Fruit fly (Drosophila melanogaster) whole organism, larva: ENCODE measurements around the gene mRpL2.
A peak's percentile ranks its signal among the peaks of the same experiment; 100 is the strongest.

Experiments
- noc ChIP-seq: fragments of 200-800 bp; sonication (Bioruptor generic); optimal IDR thresholded peaks from 3 replicates; lab custom pipeline; 2019; ENCODE audit warnings: missing biosample characterization, mild to moderate bottlenecking, missing genetic modification characterization, moderate library complexity

mRpL2 gene

dm6 chr3L:11120419-11120958 lies at the start of gene mRpL2, which contains the start of gene FoxK:
mRpL2 (plus strand) TSS chr3L:11120847.
FoxK (minus strand) TSS chr3L:11120783.
- TF ChIP-seq noc (tag; lab: Kevin White, UChicago) = peak; percentile 13

- no peak for TF ChIP-seq noc (tag; lab: Kevin White, UChicago)
Observed at dm6 chr3L:11071057-11071456, 49.6 kb upstream of the mRpL2 start.

dm6 chr3L:11074043-11074853 lies 46.4 kb upstream of the mRpL2 start, which contains the start of the genes Pfdn2 and Noc1:
Pfdn2 (minus strand) TSS chr3L:11074388.
Noc1 (plus strand) TSS chr3L:11074769.
- no peak for TF ChIP-seq noc (tag; lab: Kevin White, UChicago)

DNA sequence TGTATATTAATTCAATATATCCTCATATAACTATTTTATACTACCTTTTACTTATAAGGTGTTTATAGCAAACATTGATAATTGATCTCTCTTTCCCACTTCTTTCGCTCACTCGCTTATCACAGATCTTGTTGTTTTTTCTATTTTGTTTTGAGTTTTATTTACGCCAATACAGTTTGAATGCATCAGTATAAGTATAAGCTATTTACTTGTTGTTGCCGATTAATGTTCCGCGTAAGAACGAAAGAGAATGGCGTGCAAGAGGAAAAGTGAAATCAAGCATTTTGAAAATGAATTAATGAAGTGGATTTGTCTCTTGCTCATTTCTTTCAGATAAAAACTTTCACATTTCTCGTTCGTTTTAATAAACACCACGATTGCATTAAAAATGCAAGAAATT lies 37.0 kb upstream of the mRpL2 start:
- no peak for TF ChIP-seq noc (tag; lab: Kevin White, UChicago)

DNA sequence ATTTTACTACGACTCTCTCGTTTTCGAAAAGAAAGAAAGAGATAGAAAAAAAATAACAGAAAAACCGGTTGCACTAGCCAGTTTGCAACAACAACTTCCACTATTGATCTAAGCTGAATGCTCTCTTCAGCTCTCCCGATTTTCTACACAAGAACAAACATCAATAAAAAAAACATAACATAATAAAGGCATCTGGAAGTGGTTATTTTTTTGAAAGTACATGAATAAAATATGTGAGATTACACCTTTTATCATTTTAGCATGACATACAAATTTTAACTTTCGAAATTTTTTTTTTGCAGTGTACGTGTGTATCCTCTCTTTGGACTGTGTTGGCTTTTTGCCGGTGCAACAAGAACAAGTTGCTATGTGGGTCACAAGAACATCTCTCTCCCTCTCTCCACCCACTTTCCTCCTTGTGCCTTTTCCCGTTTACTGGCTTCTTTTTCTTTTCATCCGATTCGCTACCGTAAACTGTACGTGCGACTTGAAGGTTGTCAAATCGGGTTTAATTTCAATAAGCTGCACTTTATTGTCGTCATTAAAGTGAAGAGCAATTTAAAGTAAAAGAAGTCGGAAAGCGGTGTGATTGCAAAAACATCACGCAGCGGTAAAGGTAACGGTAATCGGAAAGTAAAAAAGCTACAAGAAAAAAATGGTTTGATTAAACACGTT lies 36.0 kb upstream of the mRpL2 start:
- peak; percentile 93 for TF ChIP-seq noc (tag; lab: Kevin White, UChicago)

- TF ChIP-seq noc (tag; lab: Kevin White, UChicago) = no peak
Observed at dm6 chr3L:11085810-11086209, 34.8 kb upstream of the mRpL2 start.

dm6 chr3L:11089805-11090440 lies 30.7 kb upstream of the mRpL2 start:
- peak; percentile 81 for TF ChIP-seq noc (tag; lab: Kevin White, UChicago)

dm6 chr3L:11091943-11092609 lies 28.6 kb upstream of the mRpL2 start:
- TF ChIP-seq noc (tag; lab: Kevin White, UChicago) = peak; percentile 1

DNA sequence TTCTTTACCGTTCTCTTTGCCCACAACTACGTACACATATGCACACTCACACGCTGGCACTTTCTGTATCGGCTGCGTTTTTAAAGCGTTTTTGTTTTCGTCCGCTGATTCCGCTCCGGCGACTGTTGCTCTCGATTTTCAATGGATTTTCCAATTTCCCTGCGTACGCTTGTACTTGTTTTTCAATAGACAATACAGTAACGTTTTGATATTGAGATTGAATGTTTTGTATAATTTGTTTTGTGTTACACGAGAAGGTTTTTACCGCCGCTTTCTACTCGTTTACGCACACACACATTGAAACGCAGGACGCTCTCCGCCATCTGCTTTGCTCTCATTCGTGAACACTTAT lies 28.1 kb upstream of the mRpL2 start:
- TF ChIP-seq noc (tag; lab: Kevin White, UChicago) = no peak

DNA sequence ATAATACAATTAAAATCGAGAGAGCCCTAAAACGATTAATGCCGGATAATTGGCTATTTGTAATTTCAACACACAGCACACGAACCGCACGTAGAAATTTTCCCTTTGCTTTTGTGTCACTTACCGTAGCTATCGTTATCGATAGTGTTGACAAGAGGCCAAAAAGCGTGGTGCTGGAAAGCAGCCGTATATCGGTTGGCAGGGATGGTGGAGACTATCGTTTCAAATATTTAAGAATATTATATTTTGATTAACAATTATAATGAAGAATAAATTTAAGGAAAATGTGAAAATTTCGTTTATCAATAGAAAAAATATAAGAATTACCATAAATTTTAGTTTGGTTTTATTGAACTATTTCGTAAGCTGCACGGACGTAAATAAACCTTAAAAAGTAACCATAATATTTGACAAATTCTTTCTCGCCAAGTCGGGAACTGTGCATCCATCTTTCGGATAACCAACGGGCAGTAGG lies 27.6 kb upstream of the mRpL2 start, which contains the start of gene JIL-1:
Gene JIL-1 (minus strand): TSS at position 148 of the 475 bp plus-strand sequence.
- TF ChIP-seq noc (tag; lab: Kevin White, UChicago) = peak; percentile 18

DNA sequence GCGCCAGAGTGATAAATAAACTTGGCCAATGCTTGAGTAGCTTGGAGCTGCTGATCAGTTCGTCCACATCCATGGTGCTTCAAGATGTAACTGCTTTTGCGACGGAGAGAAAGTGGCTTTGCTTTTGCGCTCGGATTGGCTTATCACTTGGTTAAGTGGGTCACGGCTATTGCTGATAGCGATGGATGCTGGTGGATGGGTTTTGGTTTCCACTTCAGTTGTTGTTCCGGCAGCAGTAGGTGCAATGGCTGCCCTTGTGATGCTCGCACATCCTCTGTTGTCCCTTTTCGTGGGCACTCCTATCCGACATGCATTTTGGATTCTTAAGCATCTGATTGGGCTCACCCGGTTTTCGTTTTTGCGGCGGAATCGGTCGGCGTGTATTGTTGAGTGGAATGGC lies 26.4 kb upstream of the mRpL2 start:
- no peak for TF ChIP-seq noc (tag; lab: Kevin White, UChicago)

- no peak for TF ChIP-seq noc (tag; lab: Kevin White, UChicago)
Observed at dm6 chr3L:11096195-11096908, 24.3 kb upstream of the mRpL2 start, which contains the start of the genes CG46439, Iyd and CG33947. CG46439 (minus strand) TSS chr3L:11096245. Iyd (minus strand) TSS chr3L:11096245. CG33947 (plus strand) TSS chr3L:11096496.

- TF ChIP-seq noc (tag; lab: Kevin White, UChicago) = peak; percentile 94
Observed at dm6 chr3L:11097982-11098663, 22.5 kb upstream of the mRpL2 start, which contains the start of the genes Irbp18 and APP-BP1. Irbp18 (minus strand) TSS chr3L:11098186. APP-BP1 (plus strand) TSS chr3L:11098412.

dm6 chr3L:11101598-11101997 lies 19.0 kb upstream of the mRpL2 start, which contains the start of gene Elo68beta:
Elo68beta (minus strand) TSS chr3L:11101698.
- TF ChIP-seq noc (tag; lab: Kevin White, UChicago) = no peak
